Worm (Caenorhabditis elegans) whole organism, L4 larva: ENCODE measurements around the gene fust-1.
"Not testable (repeated sequence)": the region's sequence is repeated elsewhere in the genome, so short reads cannot be mapped to it uniquely, and the experiment has no call there.

Experiments
- ceh-20 ChIP-seq: fragments of 200-800 bp; sonication (Bioruptor generic); IDR thresholded peaks from 2 replicates; pipeline ENCODE4 v1.3.6; 2022; ENCODE audit warnings: missing genetic modification reagents, missing genetic modification characterization, missing compliant biosample characterization
- egl-27 ChIP-seq: sonication (generic microtip); optimal IDR thresholded peaks from 3 replicates; lab custom pipeline; 2017; ENCODE audit warnings: missing biosample characterization, missing genetic modification reagents, missing genetic modification characterization
- fkh-10 ChIP-seq: fragments of 150-350 bp; optimal IDR thresholded peaks from 2 replicates; lab custom pipeline; 2014; ENCODE audit warnings: missing biosample characterization, missing genetic modification reagents, missing genetic modification characterization
- nhr-42 ChIP-seq: fragments of 200-800 bp; sonication (Bioruptor generic); IDR thresholded peaks from 2 replicates; pipeline ENCODE4 v1.3.6; 2022; ENCODE audit warnings: missing genetic modification characterization, missing compliant biosample characterization

- not testable (repeated sequence) for TF ChIP-seq fkh-10 (GFP tag; lab: Kevin White, UChicago); egl-27 (tag; lab: Kevin White, UChicago); nhr-42 (GFP tag; lab: Robert Waterston, UW); ceh-20 (GFP tag; lab: Robert Waterston, UW)
Observed at ce11 chrII:7153095-7153494, 714 bp downstream of the fust-1 start.
